Fruit fly (Drosophila melanogaster) Kc167 (cell line): ENCODE results near the gene twit.

Experiments used
- Myc ChIP-seq: fragments of >200 bp; optimal IDR thresholded peaks from 2 replicates; lab custom pipeline; 2017; ENCODE audit warnings: missing external identifiers
- Sin3A ChIP-seq: fragments of >200 bp; optimal IDR thresholded peaks from 2 replicates; lab custom pipeline; 2018; ENCODE audit warnings: missing external identifiers
- h ChIP-seq: fragments of >200 bp; optimal IDR thresholded peaks from 3 replicates; lab custom pipeline; 2018; ENCODE audit warnings: missing external identifiers
- insv ChIP-seq: fragments of >200 bp; optimal IDR thresholded peaks from 3 replicates; lab custom pipeline; 2018; ENCODE audit warnings: missing external identifiers
- psq ChIP-seq: fragments of >200 bp; optimal IDR thresholded peaks from 2 replicates; lab custom pipeline; 2017; ENCODE audit warnings: missing external identifiers
- ttk ChIP-seq: sonication (Bioruptor generic); optimal IDR thresholded peaks from 2 replicates; lab custom pipeline; 2017; ENCODE audit warnings: missing external identifiers

twit gene

dm6 chr2L:20851592-20851991 is 786 bp upstream of the twit start:
- TF ChIP-seq ttk, result no peak
- TF ChIP-seq Myc (lab: Kevin White, UChicago), result no peak
- TF ChIP-seq psq (lab: Kevin White, UChicago), result no peak
- no peak for TF ChIP-seq insv (lab: Kevin White, UChicago)
- TF ChIP-seq Sin3A (lab: Kevin White, UChicago), result no peak
- no peak for TF ChIP-seq h (lab: Kevin White, UChicago)

dm6 chr2L:20857791-20858190 is 5.4 kb downstream of the twit start, which contains the start of gene CG14400:
Gene CG14400 (minus strand): TSS chr2L:20857891.
- no peak for TF ChIP-seq h (lab: Kevin White, UChicago)
- TF ChIP-seq Sin3A (lab: Kevin White, UChicago), result no peak
- TF ChIP-seq psq (lab: Kevin White, UChicago), result no peak

dm6 chr2L:20858371-20859340 is 6.3 kb downstream of the twit start, which contains the start of gene bero:
Gene bero (plus strand): TSS chr2L:20858695.
- no peak for TF ChIP-seq ttk
- no peak for TF ChIP-seq h (lab: Kevin White, UChicago)
- TF ChIP-seq psq (lab: Kevin White, UChicago), result no peak
- no peak for TF ChIP-seq insv (lab: Kevin White, UChicago)
- TF ChIP-seq Myc (lab: Kevin White, UChicago), result no peak
- TF ChIP-seq Sin3A (lab: Kevin White, UChicago), result no peak

dm6 chr2L:20864764-20865265 is 12.4 kb downstream of the twit start, which contains the start of gene CG9338:
Gene CG9338 (plus strand): TSS chr2L:20865215.
- TF ChIP-seq psq (lab: Kevin White, UChicago) (no peak), Sin3A (lab: Kevin White, UChicago) (no peak), ttk (no peak)

- TF ChIP-seq insv (lab: Kevin White, UChicago) (no peak), Myc (lab: Kevin White, UChicago) (no peak), ttk (no peak), Sin3A (lab: Kevin White, UChicago) (no peak), h (lab: Kevin White, UChicago) (no peak), psq (lab: Kevin White, UChicago) (no peak)
These were observed 15.0 kb downstream of the twit start, which contains the start of gene CG31675 for dm6 chr2L:20867381-20867780. Gene CG31675 (plus strand): TSS chr2L:20867755.

dm6 chr2L:20868921-20869320 is 16.5 kb downstream of the twit start:
- no peak for TF ChIP-seq h (lab: Kevin White, UChicago)
- no peak for TF ChIP-seq Sin3A (lab: Kevin White, UChicago)
- no peak for TF ChIP-seq ttk
- TF ChIP-seq psq (lab: Kevin White, UChicago), result no peak
- TF ChIP-seq insv (lab: Kevin White, UChicago), result no peak
- no peak for TF ChIP-seq Myc (lab: Kevin White, UChicago)

- TF ChIP-seq Sin3A (lab: Kevin White, UChicago) (no peak), Myc (lab: Kevin White, UChicago) (no peak), insv (lab: Kevin White, UChicago) (no peak), ttk (no peak), h (lab: Kevin White, UChicago) (no peak), psq (lab: Kevin White, UChicago) (no peak)
These were observed 17.5 kb downstream of the twit start, which contains the start of gene CG14401 for dm6 chr2L:20869804-20870295. Gene CG14401 (plus strand): TSS chr2L:20869854.

dm6 chr2L:20874514-20874913 is 22.1 kb downstream of the twit start:
- no peak for TF ChIP-seq Myc (lab: Kevin White, UChicago)
- TF ChIP-seq h (lab: Kevin White, UChicago), result no peak
- TF ChIP-seq ttk, result no peak
- TF ChIP-seq psq (lab: Kevin White, UChicago), result no peak
- TF ChIP-seq Sin3A (lab: Kevin White, UChicago), result no peak
- TF ChIP-seq insv (lab: Kevin White, UChicago), result no peak

dm6 chr2L:20878052-20878451 is 25.7 kb downstream of the twit start:
- TF ChIP-seq h (lab: Kevin White, UChicago), result no peak
- no peak for TF ChIP-seq Myc (lab: Kevin White, UChicago)
- TF ChIP-seq psq (lab: Kevin White, UChicago), result no peak
- TF ChIP-seq ttk, result no peak
- TF ChIP-seq Sin3A (lab: Kevin White, UChicago), result no peak
- no peak for TF ChIP-seq insv (lab: Kevin White, UChicago)

- TF ChIP-seq h (lab: Kevin White, UChicago), result no peak
- no peak for TF ChIP-seq ttk
These were observed 26.1 kb downstream of the twit start for dm6 chr2L:20878463-20878862.

dm6 chr2L:20879567-20880141 is 27.3 kb downstream of the twit start:
- TF ChIP-seq psq (lab: Kevin White, UChicago), result no peak

- no peak for TF ChIP-seq insv (lab: Kevin White, UChicago)
- no peak for TF ChIP-seq Myc (lab: Kevin White, UChicago)
- no peak for TF ChIP-seq Sin3A (lab: Kevin White, UChicago)
- no peak for TF ChIP-seq psq (lab: Kevin White, UChicago)
- no peak for TF ChIP-seq ttk
- no peak for TF ChIP-seq h (lab: Kevin White, UChicago)
These were observed 28.1 kb downstream of the twit start for dm6 chr2L:20880476-20880875.
